Worm (Caenorhabditis elegans): Measurements from ENCODE around the gene F18E3.11.

Gene F18E3.11

DNA sequence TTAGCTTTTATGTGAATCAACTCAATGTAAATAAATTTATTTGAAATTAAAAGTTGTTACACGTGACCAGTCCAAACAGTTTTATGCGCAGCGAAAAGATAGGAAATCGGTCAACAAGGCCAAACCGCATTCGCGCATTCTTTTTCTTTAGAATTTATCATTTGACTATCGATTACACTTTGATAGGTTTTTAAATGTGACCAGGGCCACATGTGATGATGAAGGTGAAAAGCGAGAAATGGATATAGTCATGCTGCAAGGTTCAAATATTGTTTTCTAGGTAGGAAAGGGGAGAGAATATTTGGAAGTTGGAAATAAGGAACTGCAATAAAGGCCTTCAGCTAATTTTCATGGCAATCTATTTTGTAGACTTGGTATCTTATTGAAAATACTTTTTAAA, 23.6 kb downstream of the F18E3.11 start (continued):
- TF ChIP-seq pha-4 (GFP tag; IDR thresholded peaks at IDR 0.05) (no peak), pha-4 (tag; optimal IDR thresholded peaks at IDR 0.05) (no peak), dmd-8 (GFP tag; IDR thresholded peaks at IDR 0.05) (no peak), ceh-44 (GFP tag; IDR thresholded peaks at IDR 0.05) (no peak), lsy-2 (tag; optimal IDR thresholded peaks at IDR 0.05) (peak in 1 of 2 experiments; percentile 41), egl-27 (tag; optimal IDR thresholded peaks at IDR 0.05) (no peak), cey-2 (tag; optimal IDR thresholded peaks at IDR 0.05; ENCODE audit: borderline replicate concordance, insufficient read depth) (no peak), mdt-29 (GFP tag; IDR thresholded peaks at IDR 0.05) (0 out of 2 replicates have a peak, but pooled peaks have one; percentile 7), aly-2 (tag; optimal IDR thresholded peaks at IDR 0.05) (no peak), ctbp-1 (GFP tag; IDR thresholded peaks at IDR 0.05) (no peak), zip-2 (tag; optimal IDR thresholded peaks at IDR 0.05) (no peak), unc-39 (tag; optimal IDR thresholded peaks at IDR 0.05) (no peak), nhr-41 (GFP tag; IDR thresholded peaks at IDR 0.05) (no peak; the same call in 1 of the 2 replicates), fos-1 (tag; optimal IDR thresholded peaks at IDR 0.05) (no peak), zfp-3 (GFP tag; conservative IDR thresholded peaks at IDR 0.05) (peak; percentile 63; the same call in 1 of the 2 replicates), nhr-11 (tag; optimal IDR thresholded peaks at IDR 0.05) (no peak), unc-62 (GFP tag; optimal IDR thresholded peaks at IDR 0.05 in 1 of 2) (peak in 1 of 2 experiments; percentile 8), unc-62 (tag; optimal IDR thresholded peaks at IDR 0.05) (no peak), php-3 (GFP tag; IDR thresholded peaks at IDR 0.05) (no peak), spr-3 (GFP tag; optimal IDR thresholded peaks at IDR 0.05) (no peak), dpl-1 (GFP tag; optimal IDR thresholded peaks at IDR 0.05) (peak; percentile 4), ztf-7 (tag; optimal IDR thresholded peaks at IDR 0.05) (no peak), mes-2 (tag; optimal IDR thresholded peaks at IDR 0.05; ENCODE audit: poor library complexity, severe bottlenecking) (no peak), nhr-6 (tag; optimal IDR thresholded peaks at IDR 0.05) (no peak), daf-16 (GFP tag; optimal IDR thresholded peaks at IDR 0.05) (no peak), daf-16 (tag; optimal IDR thresholded peaks at IDR 0.05) (no peak), lin-1 (GFP tag; IDR thresholded peaks at IDR 0.05) (no peak), pqm-1 (tag; optimal IDR thresholded peaks at IDR 0.05) (no peak), F49E8.2 (tag; optimal IDR thresholded peaks at IDR 0.05; ENCODE audit: borderline replicate concordance) (no peak), madf-5 (GFP tag; IDR thresholded peaks at IDR 0.05) (no peak), mep-1 (tag; optimal IDR thresholded peaks at IDR 0.05) (peak; percentile 50)

DNA sequence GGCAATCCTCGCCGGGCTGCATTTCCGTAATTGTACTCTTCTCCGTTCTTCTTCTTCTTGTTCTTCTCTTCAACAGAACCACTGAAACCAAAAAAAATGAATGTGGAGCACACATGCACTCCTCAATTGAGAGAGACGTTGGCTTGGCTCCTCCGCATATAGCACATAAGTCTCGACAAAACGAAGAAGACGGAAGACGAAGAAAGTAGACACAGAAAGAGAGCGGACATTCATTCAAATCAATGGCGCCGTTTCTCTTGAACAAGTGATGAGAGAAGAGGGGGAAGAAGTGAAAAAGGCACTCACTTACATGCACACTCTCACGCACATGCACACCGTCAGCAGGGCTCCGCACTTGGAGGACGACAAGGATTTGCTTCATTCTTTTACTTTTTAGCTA, 24.3 kb downstream of the F18E3.11 start, which contains the start of gene F25E5.9:
Gene F25E5.9 (minus strand): TSS at position 382 of the 400 bp plus-strand sequence.
- TF ChIP-seq saeg-2 (GFP tag; IDR thresholded peaks at IDR 0.05), result 0 out of 2 replicates have a peak, but pooled peaks have one; percentile 34
- TF ChIP-seq lin-1 (GFP tag; IDR thresholded peaks at IDR 0.05), result no peak
- TF ChIP-seq mdt-29 (GFP tag; IDR thresholded peaks at IDR 0.05), result no peak
- TF ChIP-seq unc-62 (GFP tag; optimal IDR thresholded peaks at IDR 0.05 in 1 of 2), result peak in 1 of 2 experiments; percentile 33
- TF ChIP-seq unc-62 (tag; optimal IDR thresholded peaks at IDR 0.05), result no peak
- peak; percentile 20 for TF ChIP-seq hlh-30 (tag; optimal IDR thresholded peaks at IDR 0.05; ENCODE audit: insufficient read depth)
- TF ChIP-seq set-16 (GFP tag; IDR thresholded peaks at IDR 0.05), result 0 out of 2 replicates have a peak, but pooled peaks have one; percentile 12
- no peak for TF ChIP-seq dmd-8 (GFP tag; IDR thresholded peaks at IDR 0.05)
- no peak for TF ChIP-seq Y75B8A.6 (GFP tag; IDR thresholded peaks at IDR 0.05)
- no peak for TF ChIP-seq fos-1 (tag; optimal IDR thresholded peaks at IDR 0.05)
- TF ChIP-seq tra-1 (GFP tag; IDR thresholded peaks at IDR 0.05), result 0 out of 2 replicates have a peak, but pooled peaks have one; percentile 11
- peak in 1 of 2 experiments; percentile 22 for TF ChIP-seq mdl-1 (tag; optimal IDR thresholded peaks at IDR 0.05)
- no peak for TF ChIP-seq Y105C5A.15 (GFP tag; IDR thresholded peaks at IDR 0.05)
- peak; percentile 23 for TF ChIP-seq mes-2 (tag; optimal IDR thresholded peaks at IDR 0.05; ENCODE audit: poor library complexity, severe bottlenecking)
- no peak for TF ChIP-seq F44E2.7 (GFP tag; IDR thresholded peaks at IDR 0.05)
- TF ChIP-seq lin-15B (tag; optimal IDR thresholded peaks at IDR 0.05), result no peak
- peak in 1 of 2 experiments; percentile 3 for TF ChIP-seq hif-1 (tag; optimal IDR thresholded peaks at IDR 0.05)
- TF ChIP-seq rbr-2 (tag; optimal IDR thresholded peaks at IDR 0.05), result peak; percentile 28
- no peak for TF ChIP-seq ZK546.5 (tag; optimal IDR thresholded peaks at IDR 0.05)
- no peak for TF ChIP-seq zip-2 (tag; optimal IDR thresholded peaks at IDR 0.05)
- no peak for TF ChIP-seq daf-16 (GFP tag; optimal IDR thresholded peaks at IDR 0.05)
- no peak for TF ChIP-seq daf-16 (tag; optimal IDR thresholded peaks at IDR 0.05)
- no peak for TF ChIP-seq ceh-82 (tag; optimal IDR thresholded peaks at IDR 0.05)
- TF ChIP-seq F49E8.2 (tag; optimal IDR thresholded peaks at IDR 0.05; ENCODE audit: borderline replicate concordance), result no peak
- TF ChIP-seq R02D3.7 (tag; optimal IDR thresholded peaks at IDR 0.05), result no peak
- no peak for TF ChIP-seq pha-4 (GFP tag; IDR thresholded peaks at IDR 0.05)
- TF ChIP-seq pha-4 (tag; optimal IDR thresholded peaks at IDR 0.05), result no peak
- no peak for TF ChIP-seq nhr-25 (tag; optimal IDR thresholded peaks at IDR 0.05; ENCODE audit: borderline replicate concordance, insufficient read depth)
- no peak for TF ChIP-seq sdz-12 (GFP tag; optimal IDR thresholded peaks at IDR 0.05)
- TF ChIP-seq hmg-1.1 (GFP tag; IDR thresholded peaks at IDR 0.05), result peak; percentile 67
- peak in 1 of 2 experiments; percentile 16 for TF ChIP-seq lsy-2 (tag; optimal IDR thresholded peaks at IDR 0.05)
